Fruit fly (Drosophila melanogaster) whole organism, embryonic: ENCODE results near the gene ND-39.

Experiments used
- ATbp ChIP-seq: fragments of 200-800 bp; sonication (Bioruptor generic); optimal IDR thresholded peaks from 2 replicates; lab custom pipeline; 2017; ENCODE audit warnings: missing biosample characterization, mild to moderate bottlenecking, missing genetic modification characterization, missing genetic modification reagents
- B-H1 ChIP-seq: fragments of 200-800 bp; sonication (Bioruptor generic); IDR thresholded peaks from 3 replicates; pipeline ENCODE4 v1.3.6; 2022; ENCODE audit warnings: missing biosample characterization, missing genetic modification characterization
- B-H2 ChIP-seq: fragments of 200-800 bp; sonication (Bioruptor generic); optimal IDR thresholded peaks from 2 replicates; lab custom pipeline; 2018; ENCODE audit warnings: missing biosample characterization, mild to moderate bottlenecking, missing genetic modification characterization
- CG11696 ChIP-seq: fragments of 200-800 bp; sonication (Bioruptor generic); IDR thresholded peaks from 2 replicates; pipeline ENCODE4 v1.3.6; 2022; ENCODE audit warnings: missing biosample characterization, missing genetic modification characterization
- CG12155 ChIP-seq: fragments of 200-800 bp; sonication (Bioruptor generic); optimal IDR thresholded peaks from 3 replicates; lab custom pipeline; 2016; ENCODE audit warnings: missing biosample characterization, missing genetic modification characterization
- CG13287 ChIP-seq: fragments of 200-800 bp; sonication (Bioruptor generic); IDR thresholded peaks from 2 replicates; pipeline ENCODE4 v1.3.6; 2022; ENCODE audit warnings: missing biosample characterization, missing genetic modification characterization; ENCODE audit not compliant: partially characterized antibody
- CG13424 ChIP-seq: fragments of 200-800 bp; sonication (Bioruptor generic); optimal IDR thresholded peaks from 2 replicates; lab custom pipeline; 2019; ENCODE audit warnings: missing biosample characterization, mild to moderate bottlenecking, missing genetic modification characterization, moderate library complexity
- CG13775 ChIP-seq: fragments of 200-800 bp; sonication (Bioruptor generic); optimal IDR thresholded peaks from 3 replicates; lab custom pipeline; 2017; ENCODE audit warnings: missing biosample characterization, mild to moderate bottlenecking, missing genetic modification characterization
- CG14050 ChIP-seq: fragments of 200-800 bp; sonication (Bioruptor generic); IDR thresholded peaks from 3 replicates; pipeline ENCODE4 v1.3.6; 2022; ENCODE audit warnings: missing biosample characterization, missing genetic modification characterization
- CG15073 ChIP-seq: fragments of 200-800 bp; sonication (Bioruptor generic); optimal IDR thresholded peaks from 2 replicates; lab custom pipeline; 2016; ENCODE audit warnings: missing biosample characterization, missing genetic modification characterization
- CG17802 ChIP-seq: fragments of 200-800 bp; sonication (Bioruptor generic); optimal IDR thresholded peaks from 2 replicates; lab custom pipeline; 2018; ENCODE audit warnings: missing biosample characterization, mild to moderate bottlenecking, missing genetic modification characterization, moderate library complexity
- CG17829 ChIP-seq: fragments of 200-800 bp; optimal IDR thresholded peaks from 2 replicates; lab custom pipeline; 2019; ENCODE audit warnings: missing biosample characterization, mild to moderate bottlenecking, missing genetic modification characterization, moderate library complexity
- CG18011 ChIP-seq: fragments of 200-800 bp; sonication (Bioruptor generic); optimal IDR thresholded peaks from 2 replicates; lab custom pipeline; 2017; ENCODE audit warnings: missing biosample characterization, missing genetic modification characterization, mild to moderate bottlenecking, moderate library complexity, missing genotype
- CG2712 ChIP-seq: fragments of 200-800 bp; optimal IDR thresholded peaks from 3 replicates; lab custom pipeline; 2019; ENCODE audit warnings: missing biosample characterization, mild to moderate bottlenecking, missing genetic modification characterization, moderate library complexity
- CG31224 ChIP-seq: fragments of 200-800 bp; sonication (Bioruptor generic); IDR thresholded peaks from 2 replicates; pipeline ENCODE4 v1.3.6; 2022; ENCODE audit warnings: missing biosample characterization, missing genetic modification characterization
- CG4424 ChIP-seq: fragments of 200-800 bp; sonication (Bioruptor generic); optimal IDR thresholded peaks from 3 replicates; lab custom pipeline; 2016; ENCODE audit warnings: missing biosample characterization, missing genetic modification characterization
- CG4707 ChIP-seq: fragments of 200-800 bp; sonication (Bioruptor generic); optimal IDR thresholded peaks from 2 replicates; lab custom pipeline; 2018; ENCODE audit warnings: missing biosample characterization, mild to moderate bottlenecking, missing genetic modification characterization, moderate library complexity
- CG6683 ChIP-seq: fragments of 200-800 bp; sonication (Bioruptor generic); optimal IDR thresholded peaks from 2 replicates; lab custom pipeline; 2017; ENCODE audit warnings: missing biosample characterization, mild to moderate bottlenecking, missing genetic modification characterization, missing genetic modification reagents
- CG6689 ChIP-seq: fragments of 200-800 bp; sonication (Bioruptor generic); IDR thresholded peaks from 2 replicates; pipeline ENCODE4 v1.3.6; 2022; ENCODE audit warnings: missing biosample characterization, missing genetic modification characterization
- CG8290 ChIP-seq, 3 experiments: fragments of 200-800 bp; sonication (Bioruptor generic); optimal IDR thresholded peaks; 2 replicates each; lab custom pipeline; 2016 to 2019; ENCODE audit warnings: missing biosample characterization in 3 of 3, missing genetic modification characterization in 3 of 3, mild to moderate bottlenecking in 2 of 3, moderate library complexity in 1 of 3
- CG8944 ChIP-seq: fragments of 200-800 bp; sonication (Bioruptor generic); optimal IDR thresholded peaks from 3 replicates; lab custom pipeline; 2016; ENCODE audit warnings: missing biosample characterization, missing genetic modification characterization
- CkIIα-i1 ChIP-seq: fragments of 200-800 bp; sonication (Bioruptor generic); IDR thresholded peaks from 2 replicates; pipeline ENCODE4 v1.3.6; 2022; ENCODE audit warnings: missing biosample characterization, missing genetic modification characterization
- Dfd ChIP-seq, 2 experiments: fragments of >200 bp; optimal IDR thresholded peaks; 2 replicates each; lab custom pipeline; 2017; ENCODE audit warnings: missing biosample characterization in 2 of 2, missing genetic modification characterization in 2 of 2
- E2f2 ChIP-seq: fragments of 200-800 bp; sonication (Bioruptor generic); IDR thresholded peaks from 2 replicates; pipeline ENCODE4 v1.3.6; 2022; ENCODE audit warnings: missing biosample characterization, missing genetic modification characterization
- ERR ChIP-seq: fragments of 200-800 bp; sonication (Bioruptor generic); optimal IDR thresholded peaks from 2 replicates; lab custom pipeline; 2016; ENCODE audit warnings: missing biosample characterization, missing genetic modification characterization
- Fer1 ChIP-seq: fragments of 200-800 bp; sonication (Bioruptor generic); optimal IDR thresholded peaks from 2 replicates; lab custom pipeline; 2017; ENCODE audit warnings: missing biosample characterization, mild to moderate bottlenecking, missing genetic modification characterization
- GATAe ChIP-seq: fragments of 200-800 bp; sonication (Bioruptor generic); conservative IDR thresholded peaks from 2 replicates; pipeline ENCODE4 v1.3.6; 2022; ENCODE audit warnings: missing biosample characterization, missing genetic modification characterization
- Hmr ChIP-seq: fragments of 200-800 bp; sonication (Bioruptor generic); optimal IDR thresholded peaks from 3 replicates; lab custom pipeline; 2017; ENCODE audit warnings: mild to moderate bottlenecking, missing biosample characterization, missing genetic modification reagents, missing genetic modification characterization
- Hr3 ChIP-seq: fragments of 200-800 bp; sonication (Bioruptor generic); optimal IDR thresholded peaks from 3 replicates; lab custom pipeline; 2016; ENCODE audit warnings: missing biosample characterization, missing genetic modification characterization
- Mes4 ChIP-seq: fragments of 200-800 bp; sonication (Bioruptor generic); optimal IDR thresholded peaks from 2 replicates; lab custom pipeline; 2016; ENCODE audit warnings: missing biosample characterization, missing genetic modification characterization
- Pdp1 ChIP-seq, 2 experiments: fragments of 200-800 bp; sonication (Bioruptor generic); optimal IDR thresholded peaks; 3 replicates each; lab custom pipeline; 2016; ENCODE audit warnings: missing biosample characterization in 2 of 2, missing genetic modification characterization in 2 of 2, mild to moderate bottlenecking in 1 of 2, moderate library complexity in 1 of 2
- Ssrp ChIP-seq: fragments of 200-800 bp; sonication (Bioruptor generic); optimal IDR thresholded peaks from 2 replicates; lab custom pipeline; 2018; ENCODE audit warnings: missing biosample characterization, mild to moderate bottlenecking, missing genetic modification characterization, moderate library complexity
- Stat92E ChIP-seq, 3 experiments: fragments of >200 bp in 2 of 3; fragments of 200-800 bp in 1 of 3; sonication (Bioruptor generic) in 1 of 3; optimal IDR thresholded peaks; 2 replicates each; lab custom pipeline; 2017 to 2019; ENCODE audit warnings: missing biosample characterization in 3 of 3, missing genetic modification characterization in 3 of 3, mild to moderate bottlenecking in 1 of 3, moderate library complexity in 1 of 3
- Taf1 ChIP-seq: fragments of 200-800 bp; sonication (Bioruptor generic); IDR thresholded peaks from 2 replicates; pipeline ENCODE4 v1.3.6; 2022; ENCODE audit warnings: missing biosample characterization, missing genetic modification characterization
- aop ChIP-seq: fragments of 200-800 bp; sonication (Bioruptor generic); IDR thresholded peaks from 2 replicates; pipeline ENCODE4 v1.3.6; 2022; ENCODE audit warnings: missing biosample characterization, missing genetic modification characterization
- bsh ChIP-seq, 2 experiments: fragments of 200-800 bp; sonication (Bioruptor generic); optimal IDR thresholded peaks; 2 replicates each; lab custom pipeline; 2017 to 2018; ENCODE audit warnings: mild to moderate bottlenecking in 2 of 2, missing biosample characterization in 2 of 2, missing genetic modification characterization in 2 of 2, moderate library complexity in 1 of 2
- cas ChIP-seq: fragments of 200-800 bp; sonication (Bioruptor generic); IDR thresholded peaks from 2 replicates; pipeline ENCODE4 v1.3.6; 2022; ENCODE audit warnings: missing biosample characterization, missing genetic modification characterization
- cg ChIP-seq: fragments of 200-800 bp; sonication (Bioruptor generic); optimal IDR thresholded peaks from 3 replicates; lab custom pipeline; 2019; ENCODE audit warnings: missing biosample characterization, mild to moderate bottlenecking, missing genetic modification characterization, moderate library complexity
- chinmo ChIP-seq: fragments of 200-800 bp; sonication (Bioruptor generic); IDR thresholded peaks from 4 replicates; pipeline ENCODE4 v1.3.6; 2022; ENCODE audit warnings: missing biosample characterization, missing genetic modification characterization; ENCODE audit not compliant: partially characterized antibody
- crol ChIP-seq: fragments of 200-800 bp; sonication (Bioruptor generic); IDR thresholded peaks from 2 replicates; pipeline ENCODE4 v1.3.6; 2022; ENCODE audit warnings: missing biosample characterization, missing genetic modification characterization
- cwo ChIP-seq: fragments of 200-800 bp; sonication (Bioruptor generic); optimal IDR thresholded peaks from 3 replicates; lab custom pipeline; 2017; ENCODE audit warnings: missing biosample characterization, missing genetic modification characterization, mild to moderate bottlenecking, moderate library complexity, missing genetic modification reagents
- en ChIP-seq: fragments of 200-800 bp; sonication (Bioruptor generic); optimal IDR thresholded peaks from 2 replicates; lab custom pipeline; 2016; ENCODE audit warnings: missing biosample characterization, missing genetic modification characterization
- fru ChIP-seq: fragments of >200 bp; optimal IDR thresholded peaks from 2 replicates; lab custom pipeline; 2017
- ham ChIP-seq: fragments of 200-800 bp; sonication (Bioruptor generic); IDR thresholded peaks from 2 replicates; pipeline ENCODE4 v1.3.6; 2022; ENCODE audit warnings: missing biosample characterization, missing genetic modification characterization
- kay ChIP-seq: fragments of 200-800 bp; sonication (Bioruptor generic); optimal IDR thresholded peaks from 2 replicates; lab custom pipeline; 2016; ENCODE audit warnings: missing biosample characterization, missing genetic modification characterization
- mld ChIP-seq: fragments of 200-800 bp; sonication (Bioruptor generic); IDR thresholded peaks from 3 replicates; pipeline ENCODE4 v1.3.6; 2022; ENCODE audit warnings: missing biosample characterization, missing genetic modification characterization; ENCODE audit not compliant: partially characterized antibody
- phol ChIP-seq: fragments of 200-800 bp; sonication (Bioruptor generic); optimal IDR thresholded peaks from 3 replicates; lab custom pipeline; 2018; ENCODE audit warnings: missing biosample characterization, mild to moderate bottlenecking, missing genetic modification characterization, moderate library complexity
- slp2 ChIP-seq: fragments of 200-800 bp; sonication (Bioruptor generic); optimal IDR thresholded peaks from 2 replicates; lab custom pipeline; 2016; ENCODE audit warnings: missing biosample characterization, missing genetic modification characterization
- wor ChIP-seq: fragments of 200-800 bp; sonication (Bioruptor generic); IDR thresholded peaks from 2 replicates; pipeline ENCODE4 v1.3.6; 2022; ENCODE audit warnings: missing biosample characterization, missing genetic modification characterization

ND-39 gene

DNA sequence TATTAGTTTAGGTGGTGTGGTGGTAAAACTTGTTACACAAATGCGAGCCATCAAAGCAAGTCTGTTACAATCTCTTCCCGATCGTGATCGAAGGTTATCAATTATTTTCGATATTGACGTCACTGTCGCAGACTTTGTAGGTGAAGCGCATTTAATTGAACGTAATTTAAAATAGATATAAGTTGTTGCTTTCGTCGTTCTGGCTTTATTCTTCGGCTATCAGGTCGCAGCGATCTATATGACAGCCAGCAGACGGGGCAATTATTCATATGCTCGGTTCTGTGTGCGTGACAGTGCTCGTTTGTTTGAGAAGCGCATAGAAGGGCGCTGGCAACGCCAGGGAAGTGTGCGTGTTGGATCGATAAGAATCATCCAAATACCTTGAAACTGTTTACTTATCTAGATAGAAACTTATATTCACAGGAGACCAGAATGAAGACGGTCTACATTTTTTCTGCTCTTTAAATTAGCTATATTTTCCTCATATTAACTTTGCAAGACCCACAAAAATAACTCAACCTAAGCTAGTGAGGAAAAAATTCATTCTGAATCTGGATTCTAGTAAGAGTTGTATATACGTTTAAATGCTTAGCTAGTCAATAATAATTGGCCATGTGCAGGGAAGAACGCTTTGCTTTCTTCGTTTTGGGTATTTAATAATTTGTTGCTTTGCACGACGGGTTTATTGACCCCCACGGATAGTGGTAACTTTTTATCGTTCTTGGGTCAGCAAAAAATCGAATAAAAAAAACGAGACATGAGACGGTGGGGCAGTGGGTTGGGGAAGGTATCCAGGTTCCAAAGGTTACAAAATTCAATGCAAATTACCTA, 38.7 kb downstream of the ND-39 start (continued):
- peak; percentile 99 for TF ChIP-seq CG17829 (tag; lab: Kevin White, UChicago)
- no peak for TF ChIP-seq CG13287 (GFP tag; lab: Robert Waterston, UW)
- no peak for TF ChIP-seq phol (tag; lab: Kevin White, UChicago)
- no peak for TF ChIP-seq Dfd (GFP tag; optimal IDR thresholded peaks at IDR 0.05; lab: Kevin White, UChicago)
- no peak for TF ChIP-seq Fer1
- no peak for TF ChIP-seq CG4707 (GFP tag; lab: Kevin White, UChicago)
- TF ChIP-seq B-H2 (GFP tag; lab: Kevin White, UChicago), result no peak
- no peak for TF ChIP-seq CG15073
- peak; percentile 14 for TF ChIP-seq Hmr (GFP tag; lab: Kevin White, UChicago)
- no peak for TF ChIP-seq CG2712 (tag; lab: Kevin White, UChicago)
- no peak for TF ChIP-seq CG13775 (GFP tag; lab: Kevin White, UChicago)
- TF ChIP-seq CG12155 (GFP tag; lab: Kevin White, UChicago), result no peak
- TF ChIP-seq GATAe, result no peak
- TF ChIP-seq slp2 (GFP tag; lab: Kevin White, UChicago), result no peak
- no peak for TF ChIP-seq CG6683 (GFP tag; lab: Kevin White, UChicago)
- no peak for TF ChIP-seq wor (GFP tag; lab: Robert Waterston, UW)
- no peak for TF ChIP-seq crol
- TF ChIP-seq bsh (GFP tag; optimal IDR thresholded peaks at IDR 0.05; lab: Kevin White, UChicago), result no peak
- TF ChIP-seq CG8290 (GFP tag; optimal IDR thresholded peaks at IDR 0.05; lab: Kevin White, UChicago), result peak; percentile 27
- TF ChIP-seq CG8290 (tag; optimal IDR thresholded peaks at IDR 0.05; lab: Kevin White, UChicago), result peak; percentile 41 to 46
- no peak for TF ChIP-seq ERR (GFP tag; lab: Kevin White, UChicago)
- no peak for TF ChIP-seq CG17802 (tag; lab: Kevin White, UChicago)
- TF ChIP-seq CG31224 (GFP tag; lab: Robert Waterston, UW), result no peak
- peak in 1 of 2 experiments; percentile 18 for TF ChIP-seq Pdp1 (GFP tag; optimal IDR thresholded peaks at IDR 0.05; lab: Kevin White, UChicago)
- TF ChIP-seq Ssrp (tag; lab: Kevin White, UChicago), result no peak
- TF ChIP-seq cg (GFP tag; lab: Kevin White, UChicago), result no peak
- TF ChIP-seq ATbp (GFP tag; lab: Kevin White, UChicago), result no peak
- TF ChIP-seq cwo (GFP tag; lab: Kevin White, UChicago), result no peak
- TF ChIP-seq B-H1 (GFP tag; lab: Robert Waterston, UW), result no peak
- no peak for TF ChIP-seq cas
- TF ChIP-seq CG14050, result no peak
- TF ChIP-seq Taf1, result no peak
- TF ChIP-seq CkIIα-i1 (GFP tag; lab: Robert Waterston, UW), result no peak
- 0 out of 4 replicates have a peak, but pooled peaks have one; percentile 40 for TF ChIP-seq chinmo
- no peak for TF ChIP-seq CG11696 (GFP tag; lab: Robert Waterston, UW)
- no peak for TF ChIP-seq E2f2 (GFP tag; lab: Robert Waterston, UW)
- TF ChIP-seq kay, result no peak
- TF ChIP-seq mld (GFP tag; lab: Robert Waterston, UW), result no peak
- no peak for TF ChIP-seq CG4424 (GFP tag; lab: Kevin White, UChicago)
- TF ChIP-seq Hr3 (GFP tag; lab: Kevin White, UChicago), result no peak
- TF ChIP-seq aop, result no peak
- no peak for TF ChIP-seq Stat92E (GFP tag; optimal IDR thresholded peaks at IDR 0.05; lab: Kevin White, UChicago)
- TF ChIP-seq fru (lab: Kevin White, UChicago), result no peak
- TF ChIP-seq en (GFP tag; lab: Kevin White, UChicago), result no peak
- no peak for TF ChIP-seq CG13424 (tag; lab: Kevin White, UChicago)
- TF ChIP-seq Mes4 (GFP tag; lab: Kevin White, UChicago), result no peak
- TF ChIP-seq CG18011 (GFP tag; lab: Kevin White, UChicago), result no peak
- TF ChIP-seq CG6689 (GFP tag; lab: Robert Waterston, UW), result no peak
- no peak for TF ChIP-seq ham (GFP tag; lab: Robert Waterston, UW)
- no peak for TF ChIP-seq CG8944 (GFP tag; lab: Kevin White, UChicago)
